Worm (Caenorhabditis elegans) whole organism, L3 larva: ENCODE results near the gene srd-58.

Source experiments
- ZK546.5 ChIP-seq: sonication (generic microtip); optimal IDR thresholded peaks from 2 replicates; lab custom pipeline; 2017; ENCODE audit warnings: missing biosample characterization, missing genetic modification characterization
- aly-2 ChIP-seq: fragments of 150-350 bp; optimal IDR thresholded peaks from 2 replicates; lab custom pipeline; 2014; ENCODE audit warnings: missing biosample characterization, missing genetic modification characterization
- ceh-16 ChIP-seq: sonication (generic microtip); optimal IDR thresholded peaks from 2 replicates; lab custom pipeline; 2017; ENCODE audit warnings: missing biosample characterization, missing genetic modification characterization
- ceh-82 ChIP-seq: fragments of 150-350 bp; optimal IDR thresholded peaks from 2 replicates; lab custom pipeline; 2014; ENCODE audit warnings: missing biosample characterization, missing genetic modification characterization
- ceh-9 ChIP-seq: sonication (generic microtip); optimal IDR thresholded peaks from 2 replicates; lab custom pipeline; 2018; ENCODE audit warnings: missing biosample characterization, missing genetic modification characterization
- elt-1 ChIP-seq: fragments of 150-350 bp; optimal IDR thresholded peaks from 2 replicates; lab custom pipeline; 2014; ENCODE audit warnings: missing biosample characterization, missing genetic modification characterization
- elt-2 ChIP-seq: sonication (generic microtip); optimal IDR thresholded peaks from 2 replicates; lab custom pipeline; 2016; ENCODE audit warnings: missing genetic modification reagents, mild to moderate bottlenecking, missing genetic modification characterization, missing compliant biosample characterization
- elt-3 ChIP-seq, 3 experiments: fragments of 150-350 bp in 1 of 3; sonication (generic microtip) in 2 of 3; optimal IDR thresholded peaks; 2 replicates in 2 of 3; 4 replicates in 1 of 3; lab custom pipeline; 2014 to 2017; ENCODE audit warnings: missing biosample characterization in 3 of 3, missing genetic modification characterization in 3 of 3
- eor-1 ChIP-seq, 2 experiments: fragments of 150-350 bp; optimal IDR thresholded peaks; 2 replicates each; lab custom pipeline; 2014 to 2018; ENCODE audit warnings: missing biosample characterization in 2 of 2, missing genetic modification characterization in 2 of 2
- fkh-10 ChIP-seq: sonication (generic microtip); optimal IDR thresholded peaks from 2 replicates; lab custom pipeline; 2017; ENCODE audit warnings: missing biosample characterization, missing genetic modification reagents, missing genetic modification characterization
- fkh-2 ChIP-seq: fragments of 150-350 bp; optimal IDR thresholded peaks from 2 replicates; lab custom pipeline; 2014; ENCODE audit warnings: missing biosample characterization, missing genetic modification reagents, missing genetic modification characterization
- jun-1 ChIP-seq: fragments of 150-350 bp; optimal IDR thresholded peaks from 2 replicates; lab custom pipeline; 2014; ENCODE audit warnings: missing biosample characterization, missing genetic modification reagents, missing genetic modification characterization
- lin-15B ChIP-seq: fragments of 150-350 bp; optimal IDR thresholded peaks from 2 replicates; lab custom pipeline; 2014; ENCODE audit warnings: missing biosample characterization, missing genetic modification characterization
- lin-39 ChIP-seq: fragments of 150-350 bp; optimal IDR thresholded peaks from 2 replicates; lab custom pipeline; 2018; ENCODE audit warnings: missing biosample characterization, missing genetic modification reagents, missing genetic modification characterization
- lsy-12 ChIP-seq: sonication (generic microtip); optimal IDR thresholded peaks from 2 replicates; lab custom pipeline; 2016; ENCODE audit warnings: mild to moderate bottlenecking, missing genetic modification characterization, missing compliant biosample characterization
- nfya-1 ChIP-seq: sonication (generic microtip); optimal IDR thresholded peaks from 2 replicates; lab custom pipeline; 2017; ENCODE audit warnings: missing genetic modification characterization, mild to moderate bottlenecking, missing compliant biosample characterization, antibody characterized with exemption, moderate library complexity; ENCODE audit not compliant: insufficient read depth
- nhr-12 ChIP-seq: fragments of 150-350 bp; optimal IDR thresholded peaks from 2 replicates; lab custom pipeline; 2014; ENCODE audit warnings: missing biosample characterization, missing genetic modification characterization
- nhr-25 ChIP-seq: sonication (generic microtip); optimal IDR thresholded peaks from 2 replicates; lab custom pipeline; 2017; ENCODE audit warnings: missing biosample characterization, missing genetic modification characterization
- nhr-43 ChIP-seq: sonication (generic microtip); optimal IDR thresholded peaks from 2 replicates; lab custom pipeline; 2016; ENCODE audit warnings: mild to moderate bottlenecking, missing genetic modification characterization, missing compliant biosample characterization; ENCODE audit not compliant: poor library complexity, severe bottlenecking
- nhr-67 ChIP-seq: fragments of 150-350 bp; optimal IDR thresholded peaks from 2 replicates; lab custom pipeline; 2014; ENCODE audit warnings: missing biosample characterization, missing genetic modification characterization
- nhr-76 ChIP-seq: fragments of 150-350 bp; sonication (generic microtip); optimal IDR thresholded peaks from 5 replicates; lab custom pipeline; 2014; ENCODE audit warnings: missing biosample characterization, missing genetic modification characterization
- nhr-77 ChIP-seq: fragments of 150-350 bp; optimal IDR thresholded peaks from 2 replicates; lab custom pipeline; 2014; ENCODE audit warnings: missing biosample characterization, missing genetic modification characterization
- pha-4 ChIP-seq: fragments of 150-350 bp; optimal IDR thresholded peaks from 2 replicates; lab custom pipeline; 2014; ENCODE audit warnings: missing biosample characterization, missing genetic modification reagents, missing genetic modification characterization
- pqm-1 ChIP-seq: fragments of 150-350 bp; optimal IDR thresholded peaks from 2 replicates; lab custom pipeline; 2017; ENCODE audit warnings: missing biosample characterization, missing genetic modification characterization, inconsistent platforms
- sea-2 ChIP-seq: fragments of 150-350 bp; sonication (generic microtip); optimal IDR thresholded peaks from 4 replicates; lab custom pipeline; 2014; ENCODE audit warnings: missing biosample characterization, missing genetic modification reagents, missing genetic modification characterization
- skn-1 ChIP-seq: fragments of 150-350 bp; optimal IDR thresholded peaks from 2 replicates; lab custom pipeline; 2014; ENCODE audit warnings: missing biosample characterization, missing genetic modification characterization
- snpc-4 ChIP-seq: fragments of 150-350 bp; optimal IDR thresholded peaks from 2 replicates; lab custom pipeline; 2014; ENCODE audit warnings: missing biosample characterization, missing genetic modification characterization
- unc-39 ChIP-seq: sonication (generic microtip); optimal IDR thresholded peaks from 4 replicates; lab custom pipeline; 2017; ENCODE audit warnings: missing biosample characterization, missing genetic modification characterization
- unc-62 ChIP-seq: fragments of 150-350 bp; sonication (generic microtip); optimal IDR thresholded peaks from 4 replicates; lab custom pipeline; 2014; ENCODE audit warnings: missing biosample characterization, missing genetic modification reagents, missing genetic modification characterization
- zag-1 ChIP-seq: fragments of 150-350 bp; optimal IDR thresholded peaks from 2 replicates; lab custom pipeline; 2014; ENCODE audit warnings: missing biosample characterization, missing genetic modification characterization
- ztf-11 ChIP-seq: fragments of 150-350 bp; optimal IDR thresholded peaks from 2 replicates; lab custom pipeline; 2014; ENCODE audit warnings: missing biosample characterization, missing genetic modification characterization
- ztf-4 ChIP-seq: fragments of 150-350 bp; optimal IDR thresholded peaks from 2 replicates; lab custom pipeline; 2014; ENCODE audit warnings: missing biosample characterization, missing genetic modification characterization

The srd-58 gene

ce11 chrII:7204951-7205350 lies at the start of gene srd-58:
TSS of gene srd-58 (minus strand) at chrII:7205051.
- TF ChIP-seq nhr-43 (tag; lab: Kevin White, UChicago) (no peak), nhr-76 (tag; lab: Kevin White, UChicago) (no peak), pha-4 (tag; lab: Kevin White, UChicago) (no peak), jun-1 (tag; lab: Kevin White, UChicago) (no peak), unc-39 (tag; lab: Kevin White, UChicago) (no peak), fkh-10 (GFP tag; lab: Kevin White, UChicago) (no peak), ztf-11 (tag; lab: Kevin White, UChicago) (no peak), sea-2 (no peak), ceh-82 (no peak)
- TF ChIP-seq, all 47 proteins: peak for 0

ce11 chrII:7253073-7253472 lies 48.2 kb upstream of the srd-58 start, which contains the start of gene lsm-4:
TSS of gene lsm-4 (minus strand) at chrII:7253163.
- TF ChIP-seq pha-4 (tag; lab: Kevin White, UChicago) (peak; percentile 29), ceh-9 (tag; lab: Kevin White, UChicago) (no peak)

- no peak for TF ChIP-seq aly-2 (tag; lab: Kevin White, UChicago)
- no peak for TF ChIP-seq elt-3 (tag; optimal IDR thresholded peaks at IDR 0.05; lab: Kevin White, UChicago)
- TF ChIP-seq unc-62, result no peak
- TF ChIP-seq sea-2, result no peak
- TF ChIP-seq nhr-76 (tag; lab: Kevin White, UChicago), result no peak
- no peak for TF ChIP-seq nhr-12 (tag; lab: Kevin White, UChicago)
- TF ChIP-seq nhr-77, result no peak
- TF ChIP-seq pqm-1 (tag; lab: Kevin White, UChicago), result peak; percentile 60
- no peak for TF ChIP-seq unc-39 (tag; lab: Kevin White, UChicago)
- no peak for TF ChIP-seq nhr-67 (tag; lab: Kevin White, UChicago)
- TF ChIP-seq nhr-25 (tag; lab: Kevin White, UChicago), result peak; percentile 38
- no peak for TF ChIP-seq elt-1 (tag; lab: Kevin White, UChicago)
- peak; percentile 69 for TF ChIP-seq elt-2 (tag; lab: Kevin White, UChicago)
- no peak for TF ChIP-seq fkh-2 (tag; lab: Kevin White, UChicago)
- TF ChIP-seq ztf-11 (tag; lab: Kevin White, UChicago), result no peak
Measured at ce11 chrII:7251978-7252377, 47.1 kb upstream of the srd-58 start, which contains the start of the genes prx-13 and ada-2. TSS of gene prx-13 (minus strand) at chrII:7252015. TSS of gene ada-2 (plus strand) at chrII:7252259.

DNA sequence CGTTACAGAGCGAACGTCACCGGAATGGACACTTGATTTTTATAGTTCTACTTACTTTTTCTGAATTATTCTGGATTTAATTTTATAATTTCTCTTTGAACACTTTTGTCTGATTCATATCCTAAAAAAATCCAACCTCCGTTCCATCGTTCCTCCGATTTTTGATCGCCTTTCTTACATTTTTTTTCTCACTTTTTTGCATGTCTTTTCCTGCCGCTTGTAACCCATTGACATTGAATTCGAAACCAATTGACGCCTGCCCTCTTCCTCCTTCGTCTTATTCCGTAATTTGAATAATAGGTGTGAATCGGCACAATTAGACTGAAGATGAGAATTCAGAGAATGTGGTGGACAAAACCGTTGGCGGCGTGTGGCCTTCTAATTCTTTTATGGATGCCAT lies 40.7 kb upstream of the srd-58 start, which contains the start of gene skpo-3:
Gene skpo-3, plus strand, starts transcription at position 301 of the 400 bp plus-strand sequence.
- TF ChIP-seq unc-39 (tag; lab: Kevin White, UChicago), result no peak
- TF ChIP-seq elt-2 (tag; lab: Kevin White, UChicago), result no peak
- no peak for TF ChIP-seq zag-1 (tag; lab: Kevin White, UChicago)
- no peak for TF ChIP-seq nhr-25 (tag; lab: Kevin White, UChicago)
- TF ChIP-seq aly-2 (tag; lab: Kevin White, UChicago), result no peak
- no peak for TF ChIP-seq skn-1 (tag; lab: Kevin White, UChicago)
- TF ChIP-seq lin-15B (tag; lab: Kevin White, UChicago), result no peak
- TF ChIP-seq eor-1 (tag; optimal IDR thresholded peaks at IDR 0.05; lab: Kevin White, UChicago), result no peak
- TF ChIP-seq snpc-4 (tag; lab: Kevin White, UChicago), result no peak
- no peak for TF ChIP-seq ceh-16 (tag; lab: Kevin White, UChicago)
- TF ChIP-seq, all 47 proteins: peak for 0

DNA sequence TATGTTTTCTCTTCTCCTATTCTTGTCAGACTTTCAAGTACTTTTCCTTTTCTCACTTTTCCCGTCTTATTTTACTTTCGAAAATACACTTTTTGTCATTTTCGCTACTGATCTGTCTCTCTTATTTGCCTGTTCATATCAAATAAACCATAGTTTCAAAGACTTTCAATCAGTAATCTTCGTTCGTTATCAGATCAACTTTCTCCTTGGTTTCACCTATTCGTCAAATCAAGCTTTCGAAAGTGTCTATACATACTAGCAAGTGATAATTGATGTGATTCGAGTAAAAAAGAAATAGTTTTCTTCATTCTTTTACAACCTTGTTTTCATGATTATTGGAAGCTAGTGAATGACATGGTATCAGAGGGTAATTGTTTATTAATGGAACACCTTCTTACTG lies 37.9 kb upstream of the srd-58 start:
- TF ChIP-seq nhr-25 (tag; lab: Kevin White, UChicago) (peak; percentile 30), ceh-82 (no peak)

DNA sequence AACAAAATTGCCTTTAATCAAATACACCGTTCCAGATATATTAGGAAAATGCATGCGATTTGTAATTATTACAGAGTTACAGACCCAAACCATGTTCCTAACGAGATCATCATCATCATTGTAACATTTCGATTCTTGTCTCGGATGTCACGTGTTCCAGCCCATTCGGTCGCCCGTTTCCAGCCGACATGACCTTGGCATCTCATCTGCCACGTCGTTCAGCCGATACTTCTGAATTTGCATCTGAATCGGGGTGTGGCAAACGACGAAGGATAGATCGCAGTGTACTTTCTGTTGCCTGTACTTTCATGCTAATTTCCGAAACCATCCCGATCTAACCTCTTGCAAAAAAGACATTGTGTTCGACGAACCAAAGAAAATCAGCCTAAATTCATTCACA lies 34.9 kb upstream of the srd-58 start:
- TF ChIP-seq snpc-4 (tag; lab: Kevin White, UChicago) (no peak), lsy-12 (no peak), ztf-4 (no peak), nhr-25 (tag; lab: Kevin White, UChicago) (peak; percentile 66), ZK546.5 (tag; lab: Kevin White, UChicago) (no peak), nfya-1 (tag; lab: Kevin White, UChicago) (no peak), lin-39 (tag; lab: Kevin White, UChicago) (no peak)
- TF ChIP-seq, all 47 proteins: peak for 1
